Worm (Caenorhabditis elegans): ENCODE results near the gene srh-265.

ce11 chrV:15383739-15384138 is 32.3 kb upstream of the srh-265 start, which contains the start of gene str-88:
- TF ChIP-seq elt-1 (tag; optimal IDR thresholded peaks at IDR 0.05): no peak
- TF ChIP-seq F13H6.1 (tag; optimal IDR thresholded peaks at IDR 0.05): no peak
- no peak for TF ChIP-seq nhr-25 (tag; optimal IDR thresholded peaks at IDR 0.05)
- no peak for TF ChIP-seq nhr-237 (tag; optimal IDR thresholded peaks at IDR 0.05)
- TF ChIP-seq nhr-10 (tag; optimal IDR thresholded peaks at IDR 0.05): no peak
- no peak for TF ChIP-seq fos-1 (tag; optimal IDR thresholded peaks at IDR 0.05)
- no peak for TF ChIP-seq ztf-11 (tag; optimal IDR thresholded peaks at IDR 0.05)

Data from whole organism, L2 larva.